Fruit fly (Drosophila melanogaster): ENCODE results near the gene CadN.

- TF ChIP-seq peb (GFP tag; IDR thresholded peaks at IDR 0.05), result no peak
- no peak for TF ChIP-seq pb (GFP tag; optimal IDR thresholded peaks at IDR 0.05)
- no peak for TF ChIP-seq vfl (GFP tag; optimal IDR thresholded peaks at IDR 0.05)
- no peak for TF ChIP-seq CrebB (tag; optimal IDR thresholded peaks at IDR 0.05)
- TF ChIP-seq Spps (tag; optimal IDR thresholded peaks at IDR 0.05), result no peak
- TF ChIP-seq CG32772 (GFP tag; IDR thresholded peaks at IDR 0.05), result no peak
- TF ChIP-seq CG18599 (GFP tag; optimal IDR thresholded peaks at IDR 0.05), result no peak
Observed at dm6 chr2L:17768580-17768979, 9.6 kb downstream of the CadN start.
